Fruit fly (Drosophila melanogaster) whole organism, embryonic: Measurements from ENCODE around the gene CG44000.

Experiments
- Ada2b ChIP-seq: fragments of 200-800 bp; sonication (Bioruptor generic); IDR thresholded peaks from 2 replicates; pipeline ENCODE4 v1.3.6; 2022; ENCODE audit warnings: missing biosample characterization, missing genetic modification characterization
- CG10147 ChIP-seq: fragments of 200-800 bp; sonication (Bioruptor generic); optimal IDR thresholded peaks from 2 replicates; lab custom pipeline; 2019; ENCODE audit warnings: missing biosample characterization, mild to moderate bottlenecking, missing genetic modification characterization, moderate library complexity
- CG11398 ChIP-seq: fragments of 200-800 bp; sonication (Bioruptor generic); optimal IDR thresholded peaks from 2 replicates; lab custom pipeline; 2016; ENCODE audit warnings: missing biosample characterization, missing genetic modification characterization
- CG13424 ChIP-seq: fragments of 200-800 bp; sonication (Bioruptor generic); optimal IDR thresholded peaks from 2 replicates; lab custom pipeline; 2019; ENCODE audit warnings: missing biosample characterization, mild to moderate bottlenecking, missing genetic modification characterization, moderate library complexity
- CG13624 ChIP-seq: fragments of 200-800 bp; sonication (Bioruptor generic); optimal IDR thresholded peaks from 2 replicates; lab custom pipeline; 2016; ENCODE audit warnings: missing biosample characterization, missing genetic modification characterization
- CG14965 ChIP-seq: fragments of 200-800 bp; sonication (Bioruptor generic); optimal IDR thresholded peaks from 2 replicates; lab custom pipeline; 2016; ENCODE audit warnings: missing biosample characterization, missing genetic modification characterization, borderline replicate concordance
- CG17359 ChIP-seq: fragments of 200-800 bp; sonication (Bioruptor generic); optimal IDR thresholded peaks from 3 replicates; lab custom pipeline; 2018; ENCODE audit warnings: missing biosample characterization, mild to moderate bottlenecking, missing genetic modification characterization, moderate library complexity
- CG17361 ChIP-seq: fragments of 200-800 bp; sonication (Bioruptor generic); IDR thresholded peaks from 3 replicates; pipeline ENCODE4 v1.3.6; 2022; ENCODE audit warnings: missing biosample characterization, missing genetic modification characterization
- CG1832 ChIP-seq: fragments of 200-800 bp; sonication (Bioruptor generic); optimal IDR thresholded peaks from 2 replicates; lab custom pipeline; 2017; ENCODE audit warnings: missing biosample characterization, mild to moderate bottlenecking, missing genetic modification characterization, inconsistent platforms
- CG31441 ChIP-seq: fragments of 200-800 bp; sonication (Bioruptor generic); IDR thresholded peaks from 2 replicates; pipeline ENCODE4 v1.3.6; 2022; ENCODE audit warnings: missing biosample characterization, missing genetic modification characterization
- CG3163 ChIP-seq: fragments of 200-800 bp; sonication (Bioruptor generic); optimal IDR thresholded peaks from 3 replicates; lab custom pipeline; 2016; ENCODE audit warnings: missing biosample characterization, missing genetic modification characterization
- CG6765 ChIP-seq: fragments of 200-800 bp; sonication (Bioruptor generic); optimal IDR thresholded peaks from 3 replicates; lab custom pipeline; 2017; ENCODE audit warnings: missing biosample characterization, mild to moderate bottlenecking, missing genetic modification characterization
- CG7271 ChIP-seq: fragments of 200-800 bp; sonication (Bioruptor generic); optimal IDR thresholded peaks from 2 replicates; lab custom pipeline; 2018; ENCODE audit warnings: missing biosample characterization, mild to moderate bottlenecking, missing genetic modification characterization, moderate library complexity
- CG7556 ChIP-seq: fragments of 200-800 bp; sonication (Bioruptor generic); optimal IDR thresholded peaks from 2 replicates; lab custom pipeline; 2017; ENCODE audit warnings: missing biosample characterization, mild to moderate bottlenecking, missing genetic modification characterization
- CG7786 ChIP-seq: fragments of 200-800 bp; sonication (Bioruptor generic); optimal IDR thresholded peaks from 2 replicates; lab custom pipeline; 2016; ENCODE audit warnings: missing biosample characterization, missing genetic modification characterization
- CG8478 ChIP-seq: fragments of >200 bp; optimal IDR thresholded peaks from 2 replicates; lab custom pipeline; 2018
- D19A ChIP-seq: fragments of 200-800 bp; optimal IDR thresholded peaks from 3 replicates; lab custom pipeline; 2019; ENCODE audit warnings: missing biosample characterization, mild to moderate bottlenecking, missing genetic modification characterization, moderate library complexity
- Drgx ChIP-seq: fragments of 200-800 bp; sonication (Bioruptor generic); IDR thresholded peaks from 2 replicates; pipeline ENCODE4 v1.3.6; 2022; ENCODE audit warnings: missing biosample characterization, missing genetic modification characterization
- Gsc ChIP-seq: fragments of 200-800 bp; sonication (Bioruptor generic); IDR thresholded peaks from 2 replicates; pipeline ENCODE4 v1.3.6; 2022; ENCODE audit warnings: missing biosample characterization, missing genetic modification characterization
- Hr51 ChIP-seq, 2 experiments: fragments of 200-800 bp; sonication (Bioruptor generic); optimal IDR thresholded peaks; 2 replicates in 1 of 2; 3 replicates in 1 of 2; lab custom pipeline; 2016 to 2018; ENCODE audit warnings: missing biosample characterization in 2 of 2, missing genetic modification characterization in 2 of 2, mild to moderate bottlenecking in 1 of 2, moderate library complexity in 1 of 2
- Hr78 ChIP-seq, 2 experiments: fragments of 200-800 bp in 1 of 2; fragments of >200 bp in 1 of 2; sonication (Bioruptor generic) in 1 of 2; optimal IDR thresholded peaks; 2 replicates each; lab custom pipeline; 2017 to 2019; ENCODE audit warnings: missing biosample characterization in 2 of 2, missing genetic modification characterization in 2 of 2, mild to moderate bottlenecking in 1 of 2, moderate library complexity in 1 of 2
- Hsf ChIP-seq: fragments of 200-800 bp; sonication (Bioruptor generic); optimal IDR thresholded peaks from 3 replicates; lab custom pipeline; 2016; ENCODE audit warnings: missing biosample characterization, missing genetic modification characterization
- Meics ChIP-seq: fragments of 200-800 bp; sonication (Bioruptor generic); optimal IDR thresholded peaks from 2 replicates; lab custom pipeline; 2017; ENCODE audit warnings: missing biosample characterization, mild to moderate bottlenecking, missing genetic modification characterization
- Myb ChIP-seq: fragments of 200-800 bp; sonication (Bioruptor generic); optimal IDR thresholded peaks from 2 replicates; lab custom pipeline; 2016; ENCODE audit warnings: missing biosample characterization, missing genetic modification characterization
- Oli ChIP-seq: fragments of 200-800 bp; sonication (Bioruptor generic); optimal IDR thresholded peaks from 2 replicates; lab custom pipeline; 2018; ENCODE audit warnings: missing biosample characterization, mild to moderate bottlenecking, missing genetic modification characterization, moderate library complexity
- Poxn ChIP-seq: fragments of 200-800 bp; sonication (Bioruptor generic); IDR thresholded peaks from 2 replicates; pipeline ENCODE4 v1.3.6; 2022; ENCODE audit warnings: missing biosample characterization, missing genetic modification characterization
- Sox102F ChIP-seq: fragments of 200-800 bp; sonication (Bioruptor generic); optimal IDR thresholded peaks from 2 replicates; lab custom pipeline; 2018; ENCODE audit warnings: missing biosample characterization, mild to moderate bottlenecking, missing genetic modification characterization, moderate library complexity
- abd-A ChIP-seq: fragments of 200-800 bp; sonication (Bioruptor generic); optimal IDR thresholded peaks from 3 replicates; lab custom pipeline; 2019; ENCODE audit warnings: missing biosample characterization, mild to moderate bottlenecking, missing genetic modification characterization, moderate library complexity
- amos ChIP-seq: fragments of 200-800 bp; sonication (Bioruptor generic); IDR thresholded peaks from 2 replicates; pipeline ENCODE4 v1.3.6; 2022; ENCODE audit warnings: missing biosample characterization, missing genetic modification characterization; ENCODE audit not compliant: partially characterized antibody
- bsh ChIP-seq, 2 experiments: fragments of 200-800 bp; sonication (Bioruptor generic); optimal IDR thresholded peaks; 2 replicates each; lab custom pipeline; 2017 to 2018; ENCODE audit warnings: mild to moderate bottlenecking in 2 of 2, missing biosample characterization in 2 of 2, missing genetic modification characterization in 2 of 2, moderate library complexity in 1 of 2
- caup ChIP-seq: fragments of 200-800 bp; sonication (Bioruptor generic); optimal IDR thresholded peaks from 3 replicates; lab custom pipeline; 2017; ENCODE audit warnings: missing biosample characterization, mild to moderate bottlenecking, missing genetic modification characterization, moderate library complexity; ENCODE audit not compliant: severe bottlenecking
- chinmo ChIP-seq: fragments of 200-800 bp; sonication (Bioruptor generic); IDR thresholded peaks from 4 replicates; pipeline ENCODE4 v1.3.6; 2022; ENCODE audit warnings: missing biosample characterization, missing genetic modification characterization; ENCODE audit not compliant: partially characterized antibody
- dmrt99B ChIP-seq: fragments of 200-800 bp; sonication (Bioruptor generic); optimal IDR thresholded peaks from 2 replicates; lab custom pipeline; 2018; ENCODE audit warnings: missing biosample characterization, mild to moderate bottlenecking, missing genetic modification characterization, moderate library complexity
- gce ChIP-seq: fragments of 200-800 bp; sonication (Bioruptor generic); IDR thresholded peaks from 3 replicates; pipeline ENCODE4 v1.3.6; 2022; ENCODE audit warnings: missing biosample characterization, missing genetic modification characterization
- gem ChIP-seq: fragments of 200-800 bp; sonication (Bioruptor generic); optimal IDR thresholded peaks from 2 replicates; lab custom pipeline; 2019; ENCODE audit warnings: missing biosample characterization, mild to moderate bottlenecking, missing genetic modification characterization, moderate library complexity
- grau ChIP-seq: fragments of 200-800 bp; optimal IDR thresholded peaks from 3 replicates; lab custom pipeline; 2019; ENCODE audit warnings: missing biosample characterization, mild to moderate bottlenecking, missing genetic modification characterization, moderate library complexity
- ham ChIP-seq: fragments of 200-800 bp; sonication (Bioruptor generic); IDR thresholded peaks from 2 replicates; pipeline ENCODE4 v1.3.6; 2022; ENCODE audit warnings: missing biosample characterization, missing genetic modification characterization
- ind ChIP-seq: fragments of 200-800 bp; sonication (Bioruptor generic); optimal IDR thresholded peaks from 3 replicates; lab custom pipeline; 2016; ENCODE audit warnings: missing biosample characterization, missing genetic modification characterization
- ken ChIP-seq: fragments of 200-800 bp; sonication (Bioruptor generic); IDR thresholded peaks from 3 replicates; pipeline ENCODE4 v1.3.6; 2022; ENCODE audit warnings: missing biosample characterization, missing genetic modification characterization
- lab ChIP-seq: fragments of 200-800 bp; sonication (Bioruptor generic); optimal IDR thresholded peaks from 3 replicates; lab custom pipeline; 2017; ENCODE audit warnings: missing biosample characterization, missing genetic modification characterization, mild to moderate bottlenecking, moderate library complexity, missing genetic modification reagents
- lbe ChIP-seq: fragments of 200-800 bp; sonication (Bioruptor generic); optimal IDR thresholded peaks from 2 replicates; lab custom pipeline; 2016; ENCODE audit warnings: missing biosample characterization, mild to moderate bottlenecking, missing genetic modification characterization
- sd ChIP-seq: fragments of 200-800 bp; sonication (Bioruptor generic); optimal IDR thresholded peaks from 3 replicates; lab custom pipeline; 2018; ENCODE audit warnings: missing biosample characterization, mild to moderate bottlenecking, missing genetic modification characterization, moderate library complexity
- sens ChIP-seq: fragments of 200-800 bp; sonication (Bioruptor generic); peaks from one replicate; lab custom pipeline; 2016; ENCODE audit warnings: missing biosample characterization, missing genetic modification characterization
- sisA ChIP-seq: fragments of 200-800 bp; sonication (Bioruptor generic); IDR thresholded peaks from 2 replicates; pipeline ENCODE4 v1.3.6; 2022; ENCODE audit warnings: missing biosample characterization, missing genetic modification characterization
- slou ChIP-seq: fragments of 200-800 bp; sonication (Bioruptor generic); optimal IDR thresholded peaks from 3 replicates; lab custom pipeline; 2016; ENCODE audit warnings: missing biosample characterization, missing genetic modification characterization
- sob ChIP-seq: fragments of 200-800 bp; sonication (Bioruptor generic); IDR thresholded peaks from 2 replicates; pipeline ENCODE4 v1.3.6; 2022; ENCODE audit warnings: missing biosample characterization, missing genetic modification characterization
- tio ChIP-seq: fragments of 200-800 bp; sonication (Bioruptor generic); optimal IDR thresholded peaks from 2 replicates; lab custom pipeline; 2017; ENCODE audit warnings: missing biosample characterization, missing genetic modification characterization, inconsistent platforms
- trem ChIP-seq: fragments of 200-800 bp; optimal IDR thresholded peaks from 3 replicates; lab custom pipeline; 2019; ENCODE audit warnings: missing biosample characterization, mild to moderate bottlenecking, missing genetic modification characterization, moderate library complexity
- zfh1 ChIP-seq: fragments of 200-800 bp; sonication (Bioruptor generic); IDR thresholded peaks from 3 replicates; pipeline ENCODE4 v1.3.6; 2022; ENCODE audit warnings: missing biosample characterization, missing genetic modification characterization

Gene CG44000

DNA sequence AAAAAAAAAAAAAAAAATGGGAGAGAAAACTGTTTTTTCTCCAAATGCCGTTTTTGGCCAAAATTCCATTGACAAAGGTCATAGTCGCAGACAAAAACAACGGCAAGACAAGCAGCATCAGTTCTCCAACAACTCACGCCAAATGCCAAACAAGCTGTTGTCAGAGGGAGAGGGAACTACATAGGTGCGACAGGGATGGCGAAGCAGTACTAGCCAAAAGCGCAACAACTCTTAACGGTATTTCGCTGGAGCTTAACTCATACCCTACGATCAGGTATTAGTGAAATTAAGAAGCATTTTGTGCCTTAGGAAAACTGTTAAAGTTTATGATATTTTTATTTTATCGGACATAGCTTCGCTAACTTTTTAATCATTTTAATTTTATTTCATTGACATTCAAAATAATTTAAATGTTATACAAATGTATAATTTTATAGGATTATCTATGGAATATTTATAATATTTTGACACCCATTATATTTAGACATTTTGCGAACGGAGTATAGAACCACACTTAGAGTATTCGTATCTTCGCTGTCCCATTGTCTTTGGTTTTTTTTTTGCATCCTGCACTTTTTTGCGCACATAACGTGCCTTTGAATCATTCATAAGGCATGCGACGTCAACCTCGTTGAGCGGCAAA, 37.3 kb downstream of the CG44000 start (continued):
- TF ChIP-seq lbe (GFP tag; lab: Kevin White, UChicago) (no peak), CG7556 (GFP tag; lab: Kevin White, UChicago) (peak; percentile 28), ham (GFP tag; lab: Robert Waterston, UW) (no peak), CG6765 (GFP tag; lab: Kevin White, UChicago) (no peak), CG8478 (lab: Kevin White, UChicago) (no peak), Poxn (GFP tag; lab: Robert Waterston, UW) (no peak), chinmo (GFP tag; lab: Robert Waterston, UW) (0 out of 4 replicates have a peak, but pooled peaks have one; percentile 20), gem (tag; lab: Kevin White, UChicago) (peak; percentile 57), gce (0 out of 3 replicates have a peak, but pooled peaks have one; percentile 10), CG13624 (GFP tag; lab: Kevin White, UChicago) (no peak), slou (no peak), CG1832 (GFP tag; lab: Kevin White, UChicago) (peak; percentile 14), caup (GFP tag; lab: Kevin White, UChicago) (no peak), CG7271 (tag; lab: Kevin White, UChicago) (no peak), Hr78 (GFP tag; optimal IDR thresholded peaks at IDR 0.05; lab: Kevin White, UChicago) (peak in 1 of 2 experiments; percentile 2), grau (peak; percentile 16), sob (GFP tag; lab: Robert Waterston, UW) (0 out of 2 replicates have a peak, but pooled peaks have one; percentile 7), amos (no peak), dmrt99B (tag; lab: Kevin White, UChicago) (peak; percentile 32), lab (GFP tag; lab: Kevin White, UChicago) (peak; percentile 16), trem (tag; lab: Kevin White, UChicago) (no peak), tio (no peak), CG14965 (GFP tag; lab: Kevin White, UChicago) (no peak), CG11398 (GFP tag; lab: Kevin White, UChicago) (no peak), Hr51 (GFP tag; optimal IDR thresholded peaks at IDR 0.05; lab: Kevin White, UChicago) (peak in 1 of 2 experiments; percentile 63), bsh (GFP tag; optimal IDR thresholded peaks at IDR 0.05; lab: Kevin White, UChicago) (peak in 1 of 2 experiments; percentile 77), ind (GFP tag; lab: Kevin White, UChicago) (peak; percentile 10), Sox102F (GFP tag; lab: Kevin White, UChicago) (peak; percentile 62), CG17359 (tag; lab: Kevin White, UChicago) (peak; percentile 20), Myb (no peak), ken (GFP tag; lab: Robert Waterston, UW) (no peak), CG13424 (tag; lab: Kevin White, UChicago) (peak; percentile 20), CG17361 (GFP tag; lab: Robert Waterston, UW) (peak; percentile 35; the same call in 1 of the 3 replicates), CG7786 (no peak), sd (tag; lab: Kevin White, UChicago) (no peak), CG31441 (GFP tag; lab: Robert Waterston, UW) (peak; percentile 44; the same call in 1 of the 2 replicates), CG10147 (GFP tag; lab: Kevin White, UChicago) (peak; percentile 2), sens (GFP tag; lab: Kevin White, UChicago) (peak; percentile 59), zfh1 (GFP tag; lab: Robert Waterston, UW) (0 out of 3 replicates have a peak, but pooled peaks have one; percentile 28), Drgx (GFP tag; lab: Robert Waterston, UW) (peak; percentile 87), D19A (peak; percentile 48), Ada2b (no peak), abd-A (tag; lab: Kevin White, UChicago) (no peak), sisA (no peak), Gsc (GFP tag; lab: Robert Waterston, UW) (no peak), Hsf (GFP tag; lab: Kevin White, UChicago) (no peak), Meics (GFP tag; lab: Kevin White, UChicago) (peak; percentile 2), Oli (tag; lab: Kevin White, UChicago) (peak; percentile 32), CG3163 (no peak)
